Worm (Caenorhabditis elegans) whole organism, L3 larva: Measurements from ENCODE around the gene ins-7.
A peak's percentile ranks its signal among the peaks of the same experiment; 100 is the strongest.

Source experiments
- R02D3.7 ChIP-seq: fragments of 150-350 bp; optimal IDR thresholded peaks from 2 replicates; lab custom pipeline; 2014; ENCODE audit warnings: missing biosample characterization, missing genetic modification characterization
- ZK546.5 ChIP-seq: sonication (generic microtip); optimal IDR thresholded peaks from 2 replicates; lab custom pipeline; 2017; ENCODE audit warnings: missing biosample characterization, missing genetic modification characterization
- aly-2 ChIP-seq: fragments of 150-350 bp; optimal IDR thresholded peaks from 2 replicates; lab custom pipeline; 2014; ENCODE audit warnings: missing biosample characterization, missing genetic modification characterization
- ama-1 ChIP-seq: fragments of 150-350 bp; optimal IDR thresholded peaks from 2 replicates; lab custom pipeline; 2018
- ceh-16 ChIP-seq: sonication (generic microtip); optimal IDR thresholded peaks from 2 replicates; lab custom pipeline; 2017; ENCODE audit warnings: missing biosample characterization, missing genetic modification characterization
- ceh-28 ChIP-seq: fragments of 150-350 bp; optimal IDR thresholded peaks from 2 replicates; lab custom pipeline; 2014; ENCODE audit warnings: missing biosample characterization, missing genetic modification reagents, missing genetic modification characterization
- ceh-82 ChIP-seq: fragments of 150-350 bp; optimal IDR thresholded peaks from 2 replicates; lab custom pipeline; 2014; ENCODE audit warnings: missing biosample characterization, missing genetic modification characterization
- ceh-9 ChIP-seq: sonication (generic microtip); optimal IDR thresholded peaks from 2 replicates; lab custom pipeline; 2018; ENCODE audit warnings: missing biosample characterization, missing genetic modification characterization
- daf-12 ChIP-seq: fragments of 150-350 bp; optimal IDR thresholded peaks from 2 replicates; lab custom pipeline; 2014; ENCODE audit warnings: missing biosample characterization, missing genetic modification reagents, missing genetic modification characterization
- egl-27 ChIP-seq: sonication (generic microtip); optimal IDR thresholded peaks from 4 replicates; lab custom pipeline; 2017; ENCODE audit warnings: missing biosample characterization, missing genetic modification reagents, missing genetic modification characterization
- egl-5 ChIP-seq: fragments of 150-350 bp; optimal IDR thresholded peaks from 2 replicates; lab custom pipeline; 2017; ENCODE audit warnings: missing biosample characterization, missing genetic modification reagents, missing genetic modification characterization, inconsistent platforms
- elt-1 ChIP-seq: fragments of 150-350 bp; optimal IDR thresholded peaks from 2 replicates; lab custom pipeline; 2014; ENCODE audit warnings: missing biosample characterization, missing genetic modification characterization
- elt-2 ChIP-seq: sonication (generic microtip); optimal IDR thresholded peaks from 2 replicates; lab custom pipeline; 2016; ENCODE audit warnings: missing genetic modification reagents, mild to moderate bottlenecking, missing genetic modification characterization, missing compliant biosample characterization
- elt-3 ChIP-seq, 3 experiments: fragments of 150-350 bp in 1 of 3; sonication (generic microtip) in 2 of 3; optimal IDR thresholded peaks; 2 replicates in 2 of 3; 4 replicates in 1 of 3; lab custom pipeline; 2014 to 2017; ENCODE audit warnings: missing biosample characterization in 3 of 3, missing genetic modification characterization in 3 of 3
- eor-1 ChIP-seq, 2 experiments: fragments of 150-350 bp; optimal IDR thresholded peaks; 2 replicates each; lab custom pipeline; 2014 to 2018; ENCODE audit warnings: missing biosample characterization in 2 of 2, missing genetic modification characterization in 2 of 2
- fkh-10 ChIP-seq: sonication (generic microtip); optimal IDR thresholded peaks from 2 replicates; lab custom pipeline; 2017; ENCODE audit warnings: missing biosample characterization, missing genetic modification reagents, missing genetic modification characterization
- fkh-2 ChIP-seq: fragments of 150-350 bp; optimal IDR thresholded peaks from 2 replicates; lab custom pipeline; 2014; ENCODE audit warnings: missing biosample characterization, missing genetic modification reagents, missing genetic modification characterization
- fos-1 ChIP-seq: fragments of 150-350 bp; optimal IDR thresholded peaks from 2 replicates; lab custom pipeline; 2014; ENCODE audit warnings: missing biosample characterization, missing genetic modification characterization
- hmg-11 ChIP-seq: sonication (generic microtip); optimal IDR thresholded peaks from 2 replicates; lab custom pipeline; 2016; ENCODE audit warnings: missing genetic modification characterization, missing compliant biosample characterization
- jun-1 ChIP-seq: fragments of 150-350 bp; optimal IDR thresholded peaks from 2 replicates; lab custom pipeline; 2014; ENCODE audit warnings: missing biosample characterization, missing genetic modification reagents, missing genetic modification characterization
- lin-15B ChIP-seq: fragments of 150-350 bp; optimal IDR thresholded peaks from 2 replicates; lab custom pipeline; 2014; ENCODE audit warnings: missing biosample characterization, missing genetic modification characterization
- lin-39 ChIP-seq: fragments of 150-350 bp; optimal IDR thresholded peaks from 2 replicates; lab custom pipeline; 2018; ENCODE audit warnings: missing biosample characterization, missing genetic modification reagents, missing genetic modification characterization
- lsy-12 ChIP-seq: sonication (generic microtip); optimal IDR thresholded peaks from 2 replicates; lab custom pipeline; 2016; ENCODE audit warnings: mild to moderate bottlenecking, missing genetic modification characterization, missing compliant biosample characterization
- mdl-1 ChIP-seq: fragments of 150-350 bp; optimal IDR thresholded peaks from 2 replicates; lab custom pipeline; 2014; ENCODE audit warnings: missing biosample characterization, missing genetic modification characterization
- mml-1 ChIP-seq: fragments of 150-350 bp; sonication (generic microtip); optimal IDR thresholded peaks from 3 replicates; lab custom pipeline; 2014; ENCODE audit warnings: missing biosample characterization, missing genetic modification characterization
- nfya-1 ChIP-seq: sonication (generic microtip); optimal IDR thresholded peaks from 2 replicates; lab custom pipeline; 2017; ENCODE audit warnings: missing genetic modification characterization, mild to moderate bottlenecking, missing compliant biosample characterization, antibody characterized with exemption, moderate library complexity; ENCODE audit not compliant: insufficient read depth
- nhr-11 ChIP-seq: fragments of 150-350 bp; optimal IDR thresholded peaks from 2 replicates; lab custom pipeline; 2014; ENCODE audit warnings: missing biosample characterization, missing genetic modification characterization
- nhr-12 ChIP-seq: fragments of 150-350 bp; optimal IDR thresholded peaks from 2 replicates; lab custom pipeline; 2014; ENCODE audit warnings: missing biosample characterization, missing genetic modification characterization
- nhr-23 ChIP-seq: fragments of 150-350 bp; optimal IDR thresholded peaks from 2 replicates; lab custom pipeline; 2014; ENCODE audit warnings: missing biosample characterization, missing genetic modification reagents, missing genetic modification characterization
- nhr-237 ChIP-seq: fragments of 150-350 bp; optimal IDR thresholded peaks from 2 replicates; lab custom pipeline; 2014; ENCODE audit warnings: missing biosample characterization, missing genetic modification characterization
- nhr-25 ChIP-seq: sonication (generic microtip); optimal IDR thresholded peaks from 2 replicates; lab custom pipeline; 2017; ENCODE audit warnings: missing biosample characterization, missing genetic modification characterization
- nhr-28 ChIP-seq: fragments of 150-350 bp; optimal IDR thresholded peaks from 2 replicates; lab custom pipeline; 2014; ENCODE audit warnings: missing biosample characterization, missing genetic modification characterization
- nhr-43 ChIP-seq: sonication (generic microtip); optimal IDR thresholded peaks from 2 replicates; lab custom pipeline; 2016; ENCODE audit warnings: mild to moderate bottlenecking, missing genetic modification characterization, missing compliant biosample characterization; ENCODE audit not compliant: poor library complexity, severe bottlenecking
- nhr-67 ChIP-seq: fragments of 150-350 bp; optimal IDR thresholded peaks from 2 replicates; lab custom pipeline; 2014; ENCODE audit warnings: missing biosample characterization, missing genetic modification characterization
- nhr-76 ChIP-seq: fragments of 150-350 bp; sonication (generic microtip); optimal IDR thresholded peaks from 5 replicates; lab custom pipeline; 2014; ENCODE audit warnings: missing biosample characterization, missing genetic modification characterization
- nhr-77 ChIP-seq: fragments of 150-350 bp; optimal IDR thresholded peaks from 2 replicates; lab custom pipeline; 2014; ENCODE audit warnings: missing biosample characterization, missing genetic modification characterization
- pha-4 ChIP-seq: fragments of 150-350 bp; optimal IDR thresholded peaks from 2 replicates; lab custom pipeline; 2014; ENCODE audit warnings: missing biosample characterization, missing genetic modification reagents, missing genetic modification characterization
- pqm-1 ChIP-seq: fragments of 150-350 bp; optimal IDR thresholded peaks from 2 replicates; lab custom pipeline; 2017; ENCODE audit warnings: missing biosample characterization, missing genetic modification characterization, inconsistent platforms
- sea-2 ChIP-seq: fragments of 150-350 bp; sonication (generic microtip); optimal IDR thresholded peaks from 4 replicates; lab custom pipeline; 2014; ENCODE audit warnings: missing biosample characterization, missing genetic modification reagents, missing genetic modification characterization
- skn-1 ChIP-seq: fragments of 150-350 bp; optimal IDR thresholded peaks from 2 replicates; lab custom pipeline; 2014; ENCODE audit warnings: missing biosample characterization, missing genetic modification characterization
- snpc-4 ChIP-seq: fragments of 150-350 bp; optimal IDR thresholded peaks from 2 replicates; lab custom pipeline; 2014; ENCODE audit warnings: missing biosample characterization, missing genetic modification characterization
- tbx-2 ChIP-seq: sonication (generic microtip); optimal IDR thresholded peaks from 2 replicates; lab custom pipeline; 2016; ENCODE audit warnings: mild to moderate bottlenecking, missing genetic modification characterization, missing compliant biosample characterization
- unc-39 ChIP-seq: sonication (generic microtip); optimal IDR thresholded peaks from 4 replicates; lab custom pipeline; 2017; ENCODE audit warnings: missing biosample characterization, missing genetic modification characterization
- unc-62 ChIP-seq: fragments of 150-350 bp; sonication (generic microtip); optimal IDR thresholded peaks from 4 replicates; lab custom pipeline; 2014; ENCODE audit warnings: missing biosample characterization, missing genetic modification reagents, missing genetic modification characterization
- zag-1 ChIP-seq: fragments of 150-350 bp; optimal IDR thresholded peaks from 2 replicates; lab custom pipeline; 2014; ENCODE audit warnings: missing biosample characterization, missing genetic modification characterization
- ztf-11 ChIP-seq: fragments of 150-350 bp; optimal IDR thresholded peaks from 2 replicates; lab custom pipeline; 2014; ENCODE audit warnings: missing biosample characterization, missing genetic modification characterization
- ztf-4 ChIP-seq: fragments of 150-350 bp; optimal IDR thresholded peaks from 2 replicates; lab custom pipeline; 2014; ENCODE audit warnings: missing biosample characterization, missing genetic modification characterization

The ins-7 gene

DNA sequence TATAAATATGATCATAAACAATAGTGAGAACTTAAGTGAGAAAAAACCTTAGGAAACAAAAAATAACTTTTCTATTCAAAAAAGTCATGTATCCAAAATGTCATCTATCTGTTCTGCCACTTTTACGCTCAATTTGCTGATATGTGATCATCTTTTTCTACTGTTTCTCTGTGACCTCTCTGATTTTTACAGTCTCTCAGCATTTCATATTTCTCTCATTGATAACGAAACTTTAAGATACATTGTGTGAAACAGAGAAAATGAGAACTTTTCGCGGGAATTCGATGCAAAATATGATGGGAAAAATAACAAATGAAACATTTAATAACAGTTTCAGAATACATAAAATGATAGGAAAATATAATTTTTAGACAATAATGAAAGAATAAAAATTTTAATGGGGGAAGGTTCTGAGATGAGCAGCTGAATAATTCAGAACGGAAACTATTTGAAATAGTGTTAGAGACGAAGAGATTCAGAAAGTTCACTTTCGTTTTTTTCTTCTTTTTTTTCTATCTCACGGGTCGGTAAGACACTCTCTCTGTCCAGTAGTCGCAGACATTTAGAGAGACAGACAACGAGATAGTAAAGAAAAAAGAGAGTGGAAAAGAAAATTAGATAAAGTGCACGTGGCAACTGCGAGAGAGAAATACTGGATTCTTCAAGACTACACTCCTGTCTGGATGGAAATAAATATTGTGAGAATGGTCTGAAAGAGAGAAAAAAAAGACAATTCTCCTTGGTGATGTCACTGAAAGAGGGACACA is 5.2 kb downstream of the ins-7 start:
- TF ChIP-seq skn-1 (tag; lab: Kevin White, UChicago) (no peak), fkh-10 (peak; percentile 74), fos-1 (tag; lab: Kevin White, UChicago) (no peak), ceh-28 (peak; percentile 48), nhr-76 (tag; lab: Kevin White, UChicago) (no peak), mml-1 (tag; lab: Kevin White, UChicago) (no peak), tbx-2 (tag; lab: Kevin White, UChicago) (peak; percentile 33), daf-12 (tag; lab: Kevin White, UChicago) (no peak), ztf-4 (tag; lab: Kevin White, UChicago) (no peak), snpc-4 (tag; lab: Kevin White, UChicago) (no peak), pha-4 (tag; lab: Kevin White, UChicago) (peak; percentile 83), unc-39 (tag; lab: Kevin White, UChicago) (no peak), egl-5 (tag; lab: Kevin White, UChicago) (no peak), lsy-12 (tag; lab: Kevin White, UChicago) (no peak), mdl-1 (tag; lab: Kevin White, UChicago) (peak; percentile 96), nhr-28 (tag; lab: Kevin White, UChicago) (no peak), zag-1 (tag; lab: Kevin White, UChicago) (no peak), ceh-9 (no peak), elt-1 (tag; lab: Kevin White, UChicago) (no peak), elt-2 (tag; lab: Kevin White, UChicago) (peak; percentile 70), nhr-237 (tag; lab: Kevin White, UChicago) (no peak), nhr-11 (tag; lab: Kevin White, UChicago) (no peak), pqm-1 (tag; lab: Kevin White, UChicago) (peak; percentile 85), hmg-11 (tag; lab: Kevin White, UChicago) (peak; percentile 60), lin-15B (tag; lab: Kevin White, UChicago) (peak; percentile 7), R02D3.7 (no peak), nfya-1 (tag; lab: Kevin White, UChicago) (peak; percentile 85), lin-39 (tag; lab: Kevin White, UChicago) (no peak), nhr-12 (tag; lab: Kevin White, UChicago) (no peak), egl-27 (tag; lab: Kevin White, UChicago) (no peak), aly-2 (no peak), jun-1 (tag; lab: Kevin White, UChicago) (peak; percentile 32), ztf-11 (tag; lab: Kevin White, UChicago) (no peak), ZK546.5 (tag; lab: Kevin White, UChicago) (no peak), ceh-82 (tag; lab: Kevin White, UChicago) (no peak), nhr-43 (peak; percentile 81), eor-1 (tag; optimal IDR thresholded peaks at IDR 0.05; lab: Kevin White, UChicago) (no peak), nhr-67 (no peak), sea-2 (GFP tag; lab: Kevin White, UChicago) (no peak), nhr-25 (tag; lab: Kevin White, UChicago) (peak; percentile 32), nhr-77 (tag; lab: Kevin White, UChicago) (no peak), elt-3 (tag; optimal IDR thresholded peaks at IDR 0.05; lab: Kevin White, UChicago) (peak in 1 of 3 experiments; percentile 70), fkh-2 (no peak), ama-1 (lab: Kevin White, UChicago) (no peak), unc-62 (GFP tag; lab: Kevin White, UChicago) (no peak), nhr-23 (tag; lab: Kevin White, UChicago) (peak; percentile 79), ceh-16 (tag; lab: Kevin White, UChicago) (no peak)
